Fruit fly (Drosophila melanogaster): ENCODE results near the gene CG5421.

- no peak for TF ChIP-seq Hnf4 (GFP tag; optimal IDR thresholded peaks at IDR 0.05)
- no peak for TF ChIP-seq Mio (GFP tag; optimal IDR thresholded peaks at IDR 0.05)
- TF ChIP-seq Myc (optimal IDR thresholded peaks at IDR 0.05), result no peak
- TF ChIP-seq psq (GFP tag; optimal IDR thresholded peaks at IDR 0.05), result no peak
- no peak for TF ChIP-seq Dfd (GFP tag; optimal IDR thresholded peaks at IDR 0.05)
- TF ChIP-seq Abd-B (GFP tag; optimal IDR thresholded peaks at IDR 0.05), result no peak
- TF ChIP-seq h (GFP tag; optimal IDR thresholded peaks at IDR 0.05), result no peak
- TF ChIP-seq lola (GFP tag; optimal IDR thresholded peaks at IDR 0.05), result no peak
- no peak for TF ChIP-seq HLH106 (tag; optimal IDR thresholded peaks at IDR 0.05)
- TF ChIP-seq N (GFP tag; optimal IDR thresholded peaks at IDR 0.05), result no peak
These were observed 16.1 kb upstream of the CG5421 start for dm6 chr2L:12464065-12464464.
